Fruit fly (Drosophila melanogaster): Measurements from ENCODE around the gene Axs.

Gene Axs

dm6 chrX:16683765-16684164 lies at the start of gene Axs:
TSS of gene Axs (minus strand) at chrX:16683895.
- TF ChIP-seq Ets65A (GFP tag) (peak; percentile 92), vvl (GFP tag; IDR thresholded peaks at IDR 0.05) (peak; percentile 76), CG31224 (GFP tag; IDR thresholded peaks at IDR 0.05) (no peak), salm (tag; optimal IDR thresholded peaks at IDR 0.05) (no peak), gfzf (GFP tag; optimal IDR thresholded peaks at IDR 0.05) (peak; percentile 36), C15 (GFP tag; IDR thresholded peaks at IDR 0.05) (no peak), CG4360 (GFP tag; IDR thresholded peaks at IDR 0.05) (no peak), CG2875 (GFP tag; optimal IDR thresholded peaks at IDR 0.05) (no peak), vnd (GFP tag; IDR thresholded peaks at IDR 0.05; ENCODE audit: partially characterized antibody) (peak; percentile 58; the same call in 2 of the 3 replicates), Med (GFP tag) (peak; percentile 89), D19A (tag; optimal IDR thresholded peaks at IDR 0.05) (no peak), row (GFP tag; IDR thresholded peaks at IDR 0.05) (peak; percentile 49; the same call in 1 of the 3 replicates), ems (GFP tag; optimal IDR thresholded peaks at IDR 0.05) (no peak), CG7372 (GFP tag; IDR thresholded peaks at IDR 0.05) (no peak), CG33557 (GFP tag; optimal IDR thresholded peaks at IDR 0.05) (peak; percentile 9), CG34422 (GFP tag; IDR thresholded peaks at IDR 0.05) (0 out of 3 replicates have a peak, but pooled peaks have one; percentile 36), ci (GFP tag; IDR thresholded peaks at IDR 0.05) (peak; percentile 21; the same call in 1 of the 3 replicates), CG10959 (GFP tag; IDR thresholded peaks at IDR 0.05) (no peak), CG1233 (GFP tag; optimal IDR thresholded peaks at IDR 0.05) (no peak), Dad (GFP tag; optimal IDR thresholded peaks at IDR 0.05) (peak; percentile 20), E2f2 (GFP tag; IDR thresholded peaks at IDR 0.05) (peak; percentile 99), Dek (tag; optimal IDR thresholded peaks at IDR 0.05) (peak; percentile 28), CG7745 (tag; optimal IDR thresholded peaks at IDR 0.05) (no peak), sug (tag; optimal IDR thresholded peaks at IDR 0.05) (peak; percentile 31), CG14050 (GFP tag; IDR thresholded peaks at IDR 0.05) (no peak), NfI (GFP tag; optimal IDR thresholded peaks at IDR 0.05) (peak; percentile 11), CG32772 (GFP tag; IDR thresholded peaks at IDR 0.05) (no peak), CG31365 (tag; optimal IDR thresholded peaks at IDR 0.05) (peak; percentile 97), CG14441 (GFP tag; IDR thresholded peaks at IDR 0.05) (no peak), sc (optimal IDR thresholded peaks at IDR 0.05) (no peak), sc (GFP tag; optimal IDR thresholded peaks at IDR 0.05) (no peak), ind (GFP tag; optimal IDR thresholded peaks at IDR 0.05) (no peak), CG14710 (tag; optimal IDR thresholded peaks at IDR 0.05) (peak; percentile 38), Dbx (GFP tag; IDR thresholded peaks at IDR 0.05) (no peak), CG3065 (GFP tag; optimal IDR thresholded peaks at IDR 0.05) (no peak), NFAT (GFP tag; IDR thresholded peaks at IDR 0.05) (peak; percentile 40; the same call in 1 of the 2 replicates), sna (GFP tag; IDR thresholded peaks at IDR 0.05; ENCODE audit: partially characterized antibody) (peak; percentile 55), CG16813 (GFP tag; IDR thresholded peaks at IDR 0.05; ENCODE audit: partially characterized antibody) (peak; percentile 69), unc-4 (GFP tag; IDR thresholded peaks at IDR 0.05; ENCODE audit: partially characterized antibody) (peak; percentile 64), oc (tag; optimal IDR thresholded peaks at IDR 0.05) (no peak), z (GFP tag; IDR thresholded peaks at IDR 0.05) (no peak), CG5180 (GFP tag; optimal IDR thresholded peaks at IDR 0.05) (no peak), Ssrp (tag; optimal IDR thresholded peaks at IDR 0.05) (no peak), wor (GFP tag; IDR thresholded peaks at IDR 0.05) (no peak), Stat92E (GFP tag; optimal IDR thresholded peaks at IDR 0.05) (peak in 1 of 3 experiments; percentile 43), scrt (GFP tag; optimal IDR thresholded peaks at IDR 0.05) (peak; percentile 69), Sox100B (GFP tag; optimal IDR thresholded peaks at IDR 0.05) (no peak), unpg (GFP tag; optimal IDR thresholded peaks at IDR 0.05) (no peak), odd (GFP tag; optimal IDR thresholded peaks at IDR 0.05) (no peak), gem (tag; optimal IDR thresholded peaks at IDR 0.05) (peak; percentile 17), Sin3A (optimal IDR thresholded peaks at IDR 0.05) (peak; percentile 48), ap (GFP tag; IDR thresholded peaks at IDR 0.05) (no peak)

Data from whole organism, embryonic.